Worm (Caenorhabditis elegans): ENCODE results near the gene M02D8.2.
A peak's percentile ranks its signal among the peaks of the same experiment; 100 is the strongest.
"Not testable (repeated sequence)": the region's sequence is repeated elsewhere in the genome, so short reads cannot be mapped to it uniquely, and the experiment has no call there.

The M02D8.2 gene

DNA sequence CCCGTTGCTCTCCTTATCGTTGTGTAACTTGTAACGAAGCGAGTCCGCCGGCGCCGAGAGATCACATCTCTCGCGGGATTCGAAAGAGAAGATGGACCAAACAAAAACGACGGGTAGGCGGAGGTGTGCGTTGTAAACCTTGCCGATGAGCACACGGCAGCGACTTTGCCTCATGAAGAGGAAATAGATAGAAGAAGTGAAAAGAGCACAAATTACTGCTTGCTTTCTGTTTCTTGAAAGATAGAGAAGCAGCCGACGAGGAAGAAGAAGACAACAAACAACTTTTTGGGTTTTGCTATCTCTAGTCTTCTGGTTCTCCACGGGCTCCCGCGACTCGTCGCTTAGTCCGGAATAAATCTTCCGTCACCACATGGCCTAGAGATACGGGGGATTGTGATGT lies 15.6 kb upstream of the M02D8.2 start (continued):
- TF ChIP-seq R02D3.7 (tag; optimal IDR thresholded peaks at IDR 0.05) (no peak), F26F4.8 (GFP tag; conservative IDR thresholded peaks at IDR 0.05) (no peak), mxl-3 (GFP tag; optimal IDR thresholded peaks at IDR 0.05) (peak; percentile 23), cey-2 (tag; optimal IDR thresholded peaks at IDR 0.05; ENCODE audit: borderline replicate concordance, insufficient read depth) (no peak), madf-9 (GFP tag; conservative IDR thresholded peaks at IDR 0.05) (no peak), ceh-32 (tag; optimal IDR thresholded peaks at IDR 0.05; ENCODE audit: poor library complexity) (no peak), Y75B8A.6 (GFP tag; IDR thresholded peaks at IDR 0.05) (no peak), ztf-7 (tag; optimal IDR thresholded peaks at IDR 0.05) (no peak), nhr-25 (tag; optimal IDR thresholded peaks at IDR 0.05; ENCODE audit: borderline replicate concordance, insufficient read depth) (no peak), lsy-2 (tag; optimal IDR thresholded peaks at IDR 0.05) (no peak), dmd-6 (GFP tag; IDR thresholded peaks at IDR 0.05) (no peak), php-3 (GFP tag; IDR thresholded peaks at IDR 0.05) (no peak), mep-1 (tag; optimal IDR thresholded peaks at IDR 0.05) (no peak), unc-62 (GFP tag; optimal IDR thresholded peaks at IDR 0.05 in 1 of 2) (no peak), unc-62 (tag; optimal IDR thresholded peaks at IDR 0.05) (no peak)

DNA sequence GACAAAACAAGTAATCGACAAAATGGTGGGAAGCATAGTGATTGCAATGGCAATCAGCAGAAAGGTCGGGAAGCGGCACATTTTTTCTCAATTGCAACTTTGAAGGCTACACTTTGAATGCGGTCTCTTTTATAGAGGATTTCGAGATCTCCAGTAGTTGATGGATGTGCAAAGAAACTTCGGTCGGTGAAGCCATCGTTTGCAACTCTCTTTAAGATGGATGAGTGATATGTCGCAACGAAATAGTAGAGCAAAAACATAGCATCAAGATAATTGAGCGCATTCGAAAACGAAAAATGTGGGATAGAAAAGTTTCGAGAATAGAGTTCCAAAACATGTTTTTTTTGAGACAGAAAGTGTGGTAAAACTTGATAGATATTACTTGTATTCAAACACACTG lies 12.2 kb upstream of the M02D8.2 start, which contains the start of gene EGAP4.1:
TSS of gene EGAP4.1 (minus strand) at position 101 of the 400 bp plus-strand sequence.
- TF ChIP-seq attf-4 (tag; optimal IDR thresholded peaks at IDR 0.05): no peak
- TF ChIP-seq nhr-11 (tag; optimal IDR thresholded peaks at IDR 0.05): peak; percentile 28

DNA sequence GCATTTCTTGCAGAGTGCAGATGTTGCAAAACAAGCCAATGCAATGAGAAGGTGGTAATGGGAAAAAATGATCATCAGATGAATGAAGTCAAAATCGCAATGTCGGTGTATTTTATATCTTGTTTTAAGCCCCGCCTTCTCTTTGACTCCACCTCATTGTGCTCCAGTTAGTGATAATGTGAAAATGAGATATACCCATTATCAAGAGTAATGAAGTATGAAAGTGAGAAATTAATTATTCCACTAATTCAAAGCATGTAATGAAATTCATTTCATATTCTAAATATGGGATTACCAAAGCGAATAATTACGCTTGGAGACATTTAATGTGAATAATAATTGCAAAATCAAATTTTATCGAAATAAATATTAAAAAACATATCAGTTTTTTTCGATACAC lies 7.7 kb upstream of the M02D8.2 start, which contains the start of gene M02D8.6:
TSS of gene M02D8.6 (minus strand) at position 101 of the 400 bp plus-strand sequence.
- not testable (repeated sequence) for TF ChIP-seq dmd-9 (GFP tag; IDR thresholded peaks at IDR 0.05); nhr-11 (tag; optimal IDR thresholded peaks at IDR 0.05); lin-1 (GFP tag; IDR thresholded peaks at IDR 0.05)

ce11 chrX:8736965-8737464 lies 2.5 kb upstream of the M02D8.2 start, which contains the start of gene M02D8.3:
TSS of gene M02D8.3 (minus strand) at chrX:8737015.
- TF ChIP-seq mdl-1 (tag; optimal IDR thresholded peaks at IDR 0.05): peak in 1 of 2 experiments; percentile 77
- no peak for TF ChIP-seq egl-27 (tag; optimal IDR thresholded peaks at IDR 0.05)
- TF ChIP-seq php-3 (GFP tag; IDR thresholded peaks at IDR 0.05): no peak
- no peak for TF ChIP-seq unc-62 (GFP tag; optimal IDR thresholded peaks at IDR 0.05 in 1 of 2)
- no peak for TF ChIP-seq unc-62 (tag; optimal IDR thresholded peaks at IDR 0.05)
- TF ChIP-seq nhr-28 (tag; optimal IDR thresholded peaks at IDR 0.05): peak; percentile 89
- peak; percentile 10 for TF ChIP-seq lin-13 (GFP tag; optimal IDR thresholded peaks at IDR 0.05)
- TF ChIP-seq nhr-10 (tag; optimal IDR thresholded peaks at IDR 0.05): no peak
- no peak for TF ChIP-seq nhr-237 (tag; optimal IDR thresholded peaks at IDR 0.05)
- no peak for TF ChIP-seq zag-1 (tag; optimal IDR thresholded peaks at IDR 0.05)
- TF ChIP-seq nhr-25 (tag; optimal IDR thresholded peaks at IDR 0.05; ENCODE audit: borderline replicate concordance, insufficient read depth): peak; percentile 43
- no peak for TF ChIP-seq zfp-2 (tag; optimal IDR thresholded peaks at IDR 0.05)
- no peak for TF ChIP-seq lir-3 (tag; optimal IDR thresholded peaks at IDR 0.05)
- TF ChIP-seq ceh-62 (tag; optimal IDR thresholded peaks at IDR 0.05): no peak
- TF ChIP-seq spr-3 (GFP tag; optimal IDR thresholded peaks at IDR 0.05): no peak
- TF ChIP-seq arid-1 (GFP tag; conservative IDR thresholded peaks at IDR 0.05): 0 out of 2 replicates have a peak, but pooled peaks have one; percentile 6
- TF ChIP-seq ceh-32 (tag; optimal IDR thresholded peaks at IDR 0.05; ENCODE audit: poor library complexity): no peak
- TF ChIP-seq nhr-42 (GFP tag; IDR thresholded peaks at IDR 0.05): no peak
- TF ChIP-seq skn-1 (tag; optimal IDR thresholded peaks at IDR 0.05): no peak
- TF ChIP-seq pqm-1 (tag; optimal IDR thresholded peaks at IDR 0.05): no peak
- 0 out of 2 replicates have a peak, but pooled peaks have one; percentile 16 for TF ChIP-seq dmd-6 (GFP tag; IDR thresholded peaks at IDR 0.05)
- no peak for TF ChIP-seq jun-1 (tag; optimal IDR thresholded peaks at IDR 0.05)
- TF ChIP-seq aha-1 (tag): peak; percentile 98
- no peak for TF ChIP-seq lim-7 (GFP tag; IDR thresholded peaks at IDR 0.05)
- no peak for TF ChIP-seq unc-130 (GFP tag; optimal IDR thresholded peaks at IDR 0.05)
- TF ChIP-seq mep-1 (tag; optimal IDR thresholded peaks at IDR 0.05): peak; percentile 74
- peak; percentile 91 for TF ChIP-seq hlh-30 (tag; optimal IDR thresholded peaks at IDR 0.05; ENCODE audit: insufficient read depth)
- no peak for TF ChIP-seq daf-8 (GFP tag; IDR thresholded peaks at IDR 0.05)
- no peak for TF ChIP-seq lin-15B (tag; optimal IDR thresholded peaks at IDR 0.05)
- TF ChIP-seq nhr-76 (tag; optimal IDR thresholded peaks at IDR 0.05): no peak
- TF ChIP-seq Y105C5A.15 (GFP tag; IDR thresholded peaks at IDR 0.05): no peak
- TF ChIP-seq F10B5.3 (tag; optimal IDR thresholded peaks at IDR 0.05): no peak
